Worm (Caenorhabditis elegans) whole organism, midembryonic: ENCODE results near the gene oat-1.

Experiments used
- T22C8.4 ChIP-seq: fragments of 200-800 bp; sonication (Bioruptor generic); IDR thresholded peaks from 2 replicates; pipeline ENCODE4 v1.3.6; 2022; ENCODE audit warnings: missing genetic modification characterization, missing compliant biosample characterization
- cog-1 ChIP-seq: sonication (generic microtip); optimal IDR thresholded peaks from 2 replicates; lab custom pipeline; 2016; ENCODE audit warnings: missing genetic modification characterization, missing compliant biosample characterization
- flt-1 ChIP-seq: fragments of 200-800 bp; sonication (Bioruptor generic); IDR thresholded peaks from 2 replicates; pipeline ENCODE4 v1.3.6; 2022; ENCODE audit warnings: missing genetic modification characterization, missing compliant biosample characterization
- tab-1 ChIP-seq: fragments of 200-800 bp; sonication (Bioruptor generic); IDR thresholded peaks from 2 replicates; pipeline ENCODE4 v1.3.6; 2022; ENCODE audit warnings: missing genetic modification characterization, missing compliant biosample characterization
- ztf-23 ChIP-seq: fragments of 200-800 bp; sonication (Bioruptor generic); IDR thresholded peaks from 2 replicates; pipeline ENCODE4 v1.3.6; 2022; ENCODE audit warnings: missing genetic modification reagents, missing genetic modification characterization, missing compliant biosample characterization

DNA sequence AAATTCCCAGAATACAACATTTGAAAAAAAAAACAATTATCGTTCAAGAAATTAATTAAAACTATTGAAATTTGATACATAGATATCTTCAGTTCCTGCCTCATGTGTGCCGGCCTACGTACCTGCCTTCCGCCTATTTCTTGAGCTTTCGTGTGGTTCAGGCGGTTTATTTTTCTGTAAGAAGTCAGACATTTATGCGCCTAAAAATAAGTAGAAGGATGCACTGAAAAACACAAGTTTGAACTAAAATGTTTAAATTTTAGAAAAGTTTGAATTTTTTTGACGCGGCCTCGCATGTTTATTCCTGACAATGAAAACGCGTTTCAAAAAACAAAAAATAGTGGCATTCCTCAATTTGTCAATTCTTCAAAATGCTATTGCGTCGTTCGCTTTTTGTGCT lies 1.4 kb upstream of the oat-1 start, which contains the start of gene C28C12.11:
- no peak for TF ChIP-seq cog-1 (tag; lab: Kevin White, UChicago)
- no peak for TF ChIP-seq tab-1 (GFP tag; lab: Robert Waterston, UW)
- no peak for TF ChIP-seq flt-1
- no peak for TF ChIP-seq ztf-23 (GFP tag; lab: Robert Waterston, UW)
- no peak for TF ChIP-seq T22C8.4
